Fruit fly (Drosophila melanogaster): ENCODE measurements around the gene CG9132.

DNA sequence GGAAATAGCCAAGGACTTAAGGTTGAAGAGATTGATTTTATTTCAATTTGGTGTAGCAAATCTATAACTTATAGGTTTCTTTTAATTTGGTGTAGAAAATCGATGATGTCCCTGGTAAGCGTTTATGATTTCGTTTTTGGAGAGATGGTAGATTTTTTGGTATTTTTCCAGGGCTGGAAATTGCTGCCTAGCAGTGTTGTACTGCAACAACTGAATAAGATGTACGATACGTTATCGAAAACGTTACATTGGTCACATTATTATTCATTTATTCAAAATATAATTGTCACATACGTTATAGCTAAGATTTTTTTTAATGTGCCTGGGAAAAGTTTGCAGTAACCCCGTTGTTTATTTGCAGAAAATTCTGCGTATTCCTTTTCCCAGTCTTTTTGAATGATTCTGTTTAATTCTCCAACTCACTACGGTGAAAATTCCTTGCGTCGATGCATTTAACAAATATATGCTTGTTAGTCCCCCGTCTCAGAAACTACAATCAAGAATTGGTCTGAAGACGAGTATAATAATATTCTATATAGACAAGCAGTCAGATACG, 13.6 kb downstream of the CG9132 start, which contains the start of the genes CG9609 and Sap30:
- TF ChIP-seq vri (GFP tag; optimal IDR thresholded peaks at IDR 0.05) (no peak), CG9139 (GFP tag; optimal IDR thresholded peaks at IDR 0.05) (no peak), CG6276 (GFP tag; optimal IDR thresholded peaks at IDR 0.05) (no peak), Blimp-1 (GFP tag; optimal IDR thresholded peaks at IDR 0.05) (no peak), Smox (GFP tag; optimal IDR thresholded peaks at IDR 0.05) (no peak), CG6163 (GFP tag; IDR thresholded peaks at IDR 0.05) (no peak), CG6808 (GFP tag; optimal IDR thresholded peaks at IDR 0.05) (no peak), svp (GFP tag) (no peak), lz (GFP tag; optimal IDR thresholded peaks at IDR 0.05) (no peak), Lpt (GFP tag; optimal IDR thresholded peaks at IDR 0.05) (no peak), Eip78C (GFP tag) (peak; percentile 49)

All from whole organism, prepupa.